Worm (Caenorhabditis elegans) whole organism, midembryonic: ENCODE data around the gene K10D2.8.

ENCODE experiments used
- T22C8.4 ChIP-seq: fragments of 200-800 bp; sonication (Bioruptor generic); IDR thresholded peaks from 2 replicates; pipeline ENCODE4 v1.3.6; 2022; ENCODE audit warnings: missing genetic modification characterization, missing compliant biosample characterization
- cog-1 ChIP-seq: sonication (generic microtip); optimal IDR thresholded peaks from 2 replicates; lab custom pipeline; 2016; ENCODE audit warnings: missing genetic modification characterization, missing compliant biosample characterization
- flt-1 ChIP-seq: fragments of 200-800 bp; sonication (Bioruptor generic); IDR thresholded peaks from 2 replicates; pipeline ENCODE4 v1.3.6; 2022; ENCODE audit warnings: missing genetic modification characterization, missing compliant biosample characterization
- klf-2 ChIP-seq: fragments of 200-800 bp; sonication (Bioruptor generic); conservative IDR thresholded peaks from 2 replicates; pipeline ENCODE4 v1.3.6; 2022; ENCODE audit warnings: missing genetic modification reagents, missing genetic modification characterization, missing compliant biosample characterization
- med-1 ChIP-seq: sonication (generic microtip); optimal IDR thresholded peaks from 2 replicates; lab custom pipeline; 2017; ENCODE audit warnings: missing genetic modification characterization, mild to moderate bottlenecking, missing compliant biosample characterization, antibody characterized with exemption, missing genetic modification reagents; ENCODE audit not compliant: insufficient read depth
- ref-1 ChIP-seq: fragments of 200-800 bp; sonication (Bioruptor generic); conservative IDR thresholded peaks from 2 replicates; pipeline ENCODE4 v1.3.6; 2022; ENCODE audit warnings: missing genetic modification reagents, missing genetic modification characterization, missing compliant biosample characterization
- tab-1 ChIP-seq: fragments of 200-800 bp; sonication (Bioruptor generic); IDR thresholded peaks from 2 replicates; pipeline ENCODE4 v1.3.6; 2022; ENCODE audit warnings: missing genetic modification characterization, missing compliant biosample characterization
- ztf-23 ChIP-seq: fragments of 200-800 bp; sonication (Bioruptor generic); IDR thresholded peaks from 2 replicates; pipeline ENCODE4 v1.3.6; 2022; ENCODE audit warnings: missing genetic modification reagents, missing genetic modification characterization, missing compliant biosample characterization
- ztf-29 ChIP-seq: fragments of 200-800 bp; sonication (Bioruptor generic); IDR thresholded peaks from 2 replicates; pipeline ENCODE4 v1.3.6; 2022; ENCODE audit warnings: missing genetic modification reagents, missing genetic modification characterization, missing compliant biosample characterization

The K10D2.8 gene

DNA sequence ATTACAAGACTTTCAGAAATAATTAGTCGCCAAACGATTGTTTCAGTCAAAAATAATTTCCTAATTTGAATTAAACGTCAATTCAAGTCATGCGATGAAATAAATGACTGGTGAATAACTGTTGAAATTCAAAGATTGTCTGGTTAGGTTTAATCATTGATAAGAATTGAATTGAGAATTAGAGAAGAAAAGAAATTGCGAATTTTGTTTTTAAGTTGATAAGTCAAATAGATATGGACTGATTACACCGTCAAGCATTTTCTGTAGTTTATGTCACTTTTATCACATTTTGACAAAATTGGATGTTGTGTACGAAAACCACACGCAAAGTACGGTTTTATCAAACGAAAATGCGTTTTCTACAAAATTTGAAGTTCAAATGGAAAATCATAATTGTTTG is 12.7 kb downstream of the K10D2.8 start:
- no peak for TF ChIP-seq ztf-29 (GFP tag; lab: Robert Waterston, UW)
- no peak for TF ChIP-seq klf-2
- no peak for TF ChIP-seq tab-1 (GFP tag; lab: Robert Waterston, UW)
- TF ChIP-seq T22C8.4 = no peak
- TF ChIP-seq cog-1 = no peak
- no peak for TF ChIP-seq ref-1 (GFP tag; lab: Robert Waterston, UW)
- TF ChIP-seq ztf-23 (GFP tag; lab: Robert Waterston, UW) = no peak

ce11 chrIII:5202641-5203040 is 14.1 kb downstream of the K10D2.8 start:
- TF ChIP-seq med-1 (GFP tag; lab: Kevin White, UChicago) (no peak), tab-1 (GFP tag; lab: Robert Waterston, UW) (no peak), flt-1 (GFP tag; lab: Robert Waterston, UW) (no peak), cog-1 (no peak), klf-2 (no peak), ztf-29 (GFP tag; lab: Robert Waterston, UW) (no peak), ztf-23 (GFP tag; lab: Robert Waterston, UW) (no peak), ref-1 (GFP tag; lab: Robert Waterston, UW) (no peak), T22C8.4 (no peak)

DNA sequence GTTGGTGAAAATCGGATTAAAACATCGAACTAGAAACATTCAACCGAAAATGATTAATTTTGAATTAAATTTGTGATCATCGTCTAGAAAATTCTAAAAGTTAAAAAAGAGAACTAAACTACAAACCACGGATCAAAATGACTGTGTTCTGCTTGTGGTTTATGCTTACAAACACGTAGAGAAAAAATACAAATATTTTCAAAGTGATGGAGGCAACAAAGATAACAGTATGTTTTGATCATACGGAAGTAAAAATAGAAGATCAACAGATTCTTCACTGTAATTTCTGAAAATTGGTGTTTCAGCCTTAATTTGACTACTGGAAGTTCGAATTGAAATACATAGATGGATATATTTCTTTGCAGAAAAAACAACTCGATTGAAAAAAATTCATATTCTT is 14.8 kb downstream of the K10D2.8 start:
- TF ChIP-seq cog-1 (no peak), med-1 (GFP tag; lab: Kevin White, UChicago) (no peak), ztf-23 (GFP tag; lab: Robert Waterston, UW) (no peak), klf-2 (no peak), flt-1 (GFP tag; lab: Robert Waterston, UW) (no peak), T22C8.4 (no peak), ztf-29 (GFP tag; lab: Robert Waterston, UW) (no peak), tab-1 (GFP tag; lab: Robert Waterston, UW) (no peak), ref-1 (GFP tag; lab: Robert Waterston, UW) (no peak)

- TF ChIP-seq med-1 (GFP tag; lab: Kevin White, UChicago) (no peak), flt-1 (GFP tag; lab: Robert Waterston, UW) (no peak), klf-2 (no peak), cog-1 (no peak), ref-1 (GFP tag; lab: Robert Waterston, UW) (no peak)
These were observed 18.4 kb downstream of the K10D2.8 start, which contains the start of gene morc-1 for ce11 chrIII:5206861-5207414. TSS of gene morc-1 (minus strand) at chrIII:5206911.

ce11 chrIII:5208992-5209391 is 20.5 kb downstream of the K10D2.8 start, which contains the start of gene syx-16:
TSS of gene syx-16 (minus strand) at chrIII:5209109.
- TF ChIP-seq med-1 (GFP tag; lab: Kevin White, UChicago) (no peak), tab-1 (GFP tag; lab: Robert Waterston, UW) (no peak), T22C8.4 (no peak)

DNA sequence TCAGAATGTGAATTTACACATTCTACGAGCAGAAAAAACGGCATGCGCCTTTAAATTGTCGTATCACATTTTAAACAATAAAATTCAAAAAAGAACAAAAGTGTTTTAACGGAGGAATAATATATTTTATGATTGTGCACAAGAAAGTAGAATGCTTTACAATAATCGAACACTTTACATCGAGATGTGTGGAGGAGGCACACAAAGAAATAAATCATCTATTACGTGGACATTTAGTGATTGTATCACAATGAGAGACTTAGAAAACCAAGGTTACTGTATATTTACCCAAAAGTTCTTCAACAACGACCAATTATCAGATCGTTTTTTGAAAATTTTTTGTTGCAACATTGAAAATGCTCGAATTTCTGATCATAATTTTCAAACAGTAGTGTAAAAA is 21.7 kb downstream of the K10D2.8 start:
- TF ChIP-seq flt-1 (GFP tag; lab: Robert Waterston, UW) (no peak), tab-1 (GFP tag; lab: Robert Waterston, UW) (no peak), cog-1 (no peak), ztf-23 (GFP tag; lab: Robert Waterston, UW) (no peak), med-1 (GFP tag; lab: Kevin White, UChicago) (no peak), T22C8.4 (no peak), ref-1 (GFP tag; lab: Robert Waterston, UW) (no peak), klf-2 (no peak), ztf-29 (GFP tag; lab: Robert Waterston, UW) (no peak)

DNA sequence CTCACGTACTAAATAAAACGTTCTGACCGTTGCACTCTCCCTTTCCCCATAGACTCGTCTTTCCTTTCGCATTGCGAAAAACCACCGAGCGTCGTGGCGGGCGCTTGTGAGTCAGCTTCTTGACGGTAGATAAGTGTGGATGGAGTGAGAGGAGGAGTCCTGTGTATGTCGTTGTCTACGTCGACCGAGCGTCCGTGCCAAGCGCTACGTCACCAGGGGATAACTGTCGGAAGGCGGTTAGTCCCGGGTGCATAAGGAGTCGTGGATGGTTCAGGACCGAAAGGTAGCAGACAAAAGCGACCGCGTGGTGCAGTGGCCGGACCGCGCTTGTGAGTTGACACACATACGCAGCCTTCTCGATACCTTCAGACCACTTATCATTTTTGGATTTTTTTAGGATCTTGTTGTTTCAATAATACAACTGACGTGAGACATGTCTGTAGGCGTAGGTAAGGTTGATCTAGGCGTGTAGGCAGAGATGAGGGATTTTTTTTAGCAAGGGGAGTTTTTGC is 22.7 kb downstream of the K10D2.8 start:
- TF ChIP-seq klf-2 = peak; percentile 75
- TF ChIP-seq ref-1 (GFP tag; lab: Robert Waterston, UW) = peak; percentile 65; the same call in 1 of the 2 replicates
- peak; percentile 80; the same call in 1 of the 2 replicates for TF ChIP-seq flt-1 (GFP tag; lab: Robert Waterston, UW)
- TF ChIP-seq med-1 (GFP tag; lab: Kevin White, UChicago) = peak; percentile 12
- peak; percentile 78 for TF ChIP-seq ztf-23 (GFP tag; lab: Robert Waterston, UW)
- TF ChIP-seq tab-1 (GFP tag; lab: Robert Waterston, UW) = peak; percentile 88
- TF ChIP-seq ztf-29 (GFP tag; lab: Robert Waterston, UW) = peak; percentile 42; the same call in 1 of the 2 replicates

DNA sequence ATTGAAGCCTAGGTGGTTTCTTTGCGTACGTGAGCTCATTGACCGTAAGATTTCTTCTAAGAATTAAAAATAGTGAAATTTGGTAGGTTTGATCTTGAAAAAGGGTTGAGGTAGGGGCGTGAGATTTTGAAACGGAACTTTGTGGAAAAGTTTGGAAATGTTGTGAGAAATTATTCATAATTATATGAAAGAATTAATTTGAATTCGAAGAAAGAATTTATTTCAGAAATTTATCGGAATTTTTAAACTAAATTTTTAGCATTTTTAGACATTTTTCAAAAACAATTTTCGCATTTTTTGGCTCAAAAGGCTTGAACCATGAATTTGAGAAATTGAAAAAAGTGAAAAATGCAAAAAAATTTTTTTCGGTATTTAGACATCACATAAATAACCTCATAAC is 25.6 kb downstream of the K10D2.8 start:
- no peak for TF ChIP-seq cog-1
- TF ChIP-seq T22C8.4 = no peak
- no peak for TF ChIP-seq tab-1 (GFP tag; lab: Robert Waterston, UW)
- TF ChIP-seq ztf-29 (GFP tag; lab: Robert Waterston, UW) = no peak
- no peak for TF ChIP-seq ref-1 (GFP tag; lab: Robert Waterston, UW)
- TF ChIP-seq med-1 (GFP tag; lab: Kevin White, UChicago) = no peak
- TF ChIP-seq flt-1 (GFP tag; lab: Robert Waterston, UW) = no peak
- no peak for TF ChIP-seq klf-2
- no peak for TF ChIP-seq ztf-23 (GFP tag; lab: Robert Waterston, UW)

DNA sequence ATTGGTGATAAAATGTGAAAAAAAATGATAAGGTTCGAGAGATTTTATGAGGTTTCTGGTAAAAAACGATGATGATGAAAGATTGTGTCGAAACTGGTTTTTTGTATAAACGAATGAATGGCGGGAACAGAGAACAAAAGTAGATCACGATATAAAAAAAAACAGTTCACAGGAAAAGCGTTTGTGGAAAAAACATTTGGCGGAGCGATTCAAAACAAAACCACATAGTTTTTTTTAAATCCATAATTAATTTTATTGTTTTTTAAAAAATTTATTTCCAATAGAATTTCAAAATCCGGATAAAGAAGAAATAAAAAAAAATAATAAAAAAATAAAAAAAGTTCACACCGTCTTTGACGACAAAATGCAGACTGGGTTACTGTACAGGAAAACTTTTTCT is 26.8 kb downstream of the K10D2.8 start, which contains the start of gene ZC155.4:
Gene ZC155.4 (minus strand): TSS at position 101 of the 400 bp plus-strand sequence.
- TF ChIP-seq cog-1 (no peak), T22C8.4 (no peak), ztf-29 (GFP tag; lab: Robert Waterston, UW) (no peak), klf-2 (no peak), ref-1 (GFP tag; lab: Robert Waterston, UW) (no peak), flt-1 (GFP tag; lab: Robert Waterston, UW) (no peak), ztf-23 (GFP tag; lab: Robert Waterston, UW) (no peak), tab-1 (GFP tag; lab: Robert Waterston, UW) (no peak), med-1 (GFP tag; lab: Kevin White, UChicago) (no peak)

DNA sequence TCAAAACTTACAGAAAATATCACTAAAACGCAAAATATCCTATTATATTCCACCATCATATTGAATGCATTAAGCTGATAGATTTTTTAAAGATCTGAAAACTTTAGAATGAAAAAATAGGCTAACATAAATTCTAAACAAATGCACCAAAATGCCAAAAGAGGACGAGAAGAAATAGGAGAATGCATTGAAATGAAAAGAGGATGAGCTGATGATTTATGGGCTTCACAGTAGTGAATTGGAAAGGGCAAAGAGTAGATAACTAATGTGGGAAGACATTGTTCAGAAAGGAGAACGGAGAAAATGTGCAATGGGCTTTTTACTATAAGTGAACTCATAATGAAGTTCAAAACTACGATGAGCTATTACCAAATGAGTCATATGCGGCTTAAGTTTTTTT is 29.0 kb downstream of the K10D2.8 start, which contains the start of gene cutl-19:
Gene cutl-19 (minus strand): TSS at position 101 of the 400 bp plus-strand sequence.
- no peak for TF ChIP-seq klf-2
- TF ChIP-seq tab-1 (GFP tag; lab: Robert Waterston, UW) = no peak
- TF ChIP-seq ztf-29 (GFP tag; lab: Robert Waterston, UW) = no peak
- TF ChIP-seq ref-1 (GFP tag; lab: Robert Waterston, UW) = no peak
- no peak for TF ChIP-seq ztf-23 (GFP tag; lab: Robert Waterston, UW)
- no peak for TF ChIP-seq T22C8.4
